Worm (Caenorhabditis elegans) whole organism, L2 larva: ENCODE results near the gene C31H2.4.

ENCODE experiments used
- C34F6.9 ChIP-seq: fragments of 150-350 bp; optimal IDR thresholded peaks from 2 replicates; lab custom pipeline; 2014; ENCODE audit warnings: missing biosample characterization, missing genetic modification characterization
- F13H6.1 ChIP-seq: sonication (generic microtip); optimal IDR thresholded peaks from 2 replicates; lab custom pipeline; 2016; ENCODE audit warnings: missing genetic modification characterization, missing compliant biosample characterization
- R02D3.7 ChIP-seq: fragments of 150-350 bp; optimal IDR thresholded peaks from 2 replicates; lab custom pipeline; 2014; ENCODE audit warnings: missing biosample characterization, missing genetic modification characterization
- Y55F3AM.14 ChIP-seq: fragments of 200-800 bp; sonication (Bioruptor generic); optimal IDR thresholded peaks from 2 replicates; lab custom pipeline; 2018; ENCODE audit warnings: mild to moderate bottlenecking, missing genetic modification characterization, missing compliant biosample characterization
- ZK546.5 ChIP-seq: sonication (generic microtip); optimal IDR thresholded peaks from 2 replicates; lab custom pipeline; 2017; ENCODE audit warnings: missing biosample characterization, missing genetic modification characterization
- alr-1 ChIP-seq: fragments of 150-350 bp; optimal IDR thresholded peaks from 2 replicates; lab custom pipeline; 2014; ENCODE audit warnings: missing biosample characterization, missing genetic modification characterization
- aly-2 ChIP-seq: fragments of 150-350 bp; optimal IDR thresholded peaks from 2 replicates; lab custom pipeline; 2014; ENCODE audit warnings: missing biosample characterization, missing genetic modification characterization
- ama-1 ChIP-seq: fragments of 150-350 bp; optimal IDR thresholded peaks from 2 replicates; lab custom pipeline; 2018; ENCODE audit warnings: inconsistent platforms
- blmp-1 ChIP-seq: sonication (generic microtip); optimal IDR thresholded peaks from 2 replicates; lab custom pipeline; 2017; ENCODE audit warnings: missing genetic modification characterization, mild to moderate bottlenecking, missing compliant biosample characterization, antibody characterized with exemption, moderate library complexity; ENCODE audit not compliant: insufficient read depth
- ceh-16 ChIP-seq: fragments of 150-350 bp; optimal IDR thresholded peaks from 2 replicates; lab custom pipeline; 2014; ENCODE audit warnings: missing biosample characterization, missing genetic modification characterization
- ceh-82 ChIP-seq: fragments of 150-350 bp; optimal IDR thresholded peaks from 2 replicates; lab custom pipeline; 2014; ENCODE audit warnings: missing biosample characterization, missing genetic modification characterization
- crh-2 ChIP-seq: sonication (generic microtip); optimal IDR thresholded peaks from 2 replicates; lab custom pipeline; 2017; ENCODE audit warnings: missing biosample characterization, missing genetic modification characterization
- dmd-4 ChIP-seq: sonication (generic microtip); optimal IDR thresholded peaks from 2 replicates; lab custom pipeline; 2017; ENCODE audit warnings: missing biosample characterization, missing genetic modification characterization
- egl-27 ChIP-seq: sonication (generic microtip); optimal IDR thresholded peaks from 3 replicates; lab custom pipeline; 2017; ENCODE audit warnings: missing biosample characterization, missing genetic modification reagents, missing genetic modification characterization
- elt-1 ChIP-seq: fragments of 150-350 bp; optimal IDR thresholded peaks from 2 replicates; lab custom pipeline; 2014; ENCODE audit warnings: missing biosample characterization, missing genetic modification characterization
- elt-3 ChIP-seq: sonication (generic microtip); optimal IDR thresholded peaks from 2 replicates; lab custom pipeline; 2017; ENCODE audit warnings: missing biosample characterization, missing genetic modification characterization
- fos-1 ChIP-seq: fragments of 150-350 bp; optimal IDR thresholded peaks from 2 replicates; lab custom pipeline; 2014; ENCODE audit warnings: missing biosample characterization, missing genetic modification characterization
- gmeb-1 ChIP-seq: fragments of 150-350 bp; optimal IDR thresholded peaks from 2 replicates; lab custom pipeline; 2014; ENCODE audit warnings: missing biosample characterization, missing genetic modification characterization
- lin-11 ChIP-seq: fragments of 150-350 bp; sonication (generic microtip); optimal IDR thresholded peaks from 2 replicates; lab custom pipeline; 2014; ENCODE audit warnings: missing biosample characterization, missing genetic modification characterization, inconsistent platforms, mixed read lengths
- lin-13 ChIP-seq: fragments of 150-350 bp; optimal IDR thresholded peaks from 2 replicates; lab custom pipeline; 2014; ENCODE audit warnings: missing biosample characterization, missing genetic modification reagents, missing genetic modification characterization
- lin-39 ChIP-seq: fragments of 150-350 bp; optimal IDR thresholded peaks from 2 replicates; lab custom pipeline; 2014; ENCODE audit warnings: missing biosample characterization, missing genetic modification reagents, missing genetic modification characterization
- lsy-2 ChIP-seq, 2 experiments: fragments of 150-350 bp in 1 of 2; sonication (generic microtip) in 1 of 2; optimal IDR thresholded peaks; 2 replicates each; lab custom pipeline; 2014 to 2017; ENCODE audit warnings: missing biosample characterization in 2 of 2, missing genetic modification characterization in 2 of 2
- mab-5 ChIP-seq: fragments of 150-350 bp; optimal IDR thresholded peaks from 2 replicates; lab custom pipeline; 2014; ENCODE audit warnings: missing biosample characterization, missing genetic modification characterization
- mbf-1 ChIP-seq: sonication (generic microtip); optimal IDR thresholded peaks from 2 replicates; lab custom pipeline; 2017; ENCODE audit warnings: missing biosample characterization, missing genetic modification characterization
- mdl-1 ChIP-seq, 2 experiments: fragments of 150-350 bp in 1 of 2; sonication (generic microtip) in 1 of 2; optimal IDR thresholded peaks; 2 replicates each; lab custom pipeline; 2017; ENCODE audit warnings: missing biosample characterization in 2 of 2, missing genetic modification characterization in 2 of 2
- nhr-11 ChIP-seq: fragments of 150-350 bp; optimal IDR thresholded peaks from 2 replicates; lab custom pipeline; 2014; ENCODE audit warnings: missing biosample characterization, missing genetic modification characterization
- nhr-12 ChIP-seq: fragments of 150-350 bp; optimal IDR thresholded peaks from 2 replicates; lab custom pipeline; 2014; ENCODE audit warnings: missing biosample characterization, missing genetic modification characterization
- nhr-129 ChIP-seq: fragments of 150-350 bp; optimal IDR thresholded peaks from 2 replicates; lab custom pipeline; 2014; ENCODE audit warnings: missing biosample characterization, missing genetic modification characterization
- nhr-21 ChIP-seq: fragments of 150-350 bp; optimal IDR thresholded peaks from 2 replicates; lab custom pipeline; 2014; ENCODE audit warnings: missing biosample characterization, missing genetic modification characterization
- nhr-23 ChIP-seq: fragments of 150-350 bp; optimal IDR thresholded peaks from 2 replicates; lab custom pipeline; 2014; ENCODE audit warnings: missing biosample characterization, missing genetic modification reagents, missing genetic modification characterization
- nhr-237 ChIP-seq: fragments of 150-350 bp; optimal IDR thresholded peaks from 2 replicates; lab custom pipeline; 2014; ENCODE audit warnings: missing biosample characterization, missing genetic modification characterization
- nhr-25 ChIP-seq: fragments of 150-350 bp; sonication (generic microtip); optimal IDR thresholded peaks from 3 replicates; lab custom pipeline; 2014; ENCODE audit warnings: missing biosample characterization, missing genetic modification characterization
- nhr-6 ChIP-seq: fragments of 150-350 bp; optimal IDR thresholded peaks from 2 replicates; lab custom pipeline; 2014; ENCODE audit warnings: missing biosample characterization, missing genetic modification characterization
- nhr-77 ChIP-seq: fragments of 150-350 bp; optimal IDR thresholded peaks from 2 replicates; lab custom pipeline; 2014; ENCODE audit warnings: missing biosample characterization, missing genetic modification characterization
- peb-1 ChIP-seq: fragments of 150-350 bp; optimal IDR thresholded peaks from 2 replicates; lab custom pipeline; 2014; ENCODE audit warnings: missing biosample characterization, missing genetic modification characterization
- sem-4 ChIP-seq: fragments of 150-350 bp; optimal IDR thresholded peaks from 2 replicates; lab custom pipeline; 2014; ENCODE audit warnings: missing biosample characterization, missing genetic modification reagents, missing genetic modification characterization
- skn-1 ChIP-seq: sonication (generic microtip); optimal IDR thresholded peaks from 2 replicates; lab custom pipeline; 2017; ENCODE audit warnings: missing biosample characterization, missing genetic modification characterization
- sma-3 ChIP-seq: sonication (generic microtip); optimal IDR thresholded peaks from 2 replicates; lab custom pipeline; 2016; ENCODE audit warnings: missing genetic modification reagents, missing genetic modification characterization, missing compliant biosample characterization
- sma-9 ChIP-seq, 2 experiments: fragments of 150-350 bp in 1 of 2; sonication (generic microtip) in 1 of 2; optimal IDR thresholded peaks; 2 replicates each; lab custom pipeline; 2014 to 2016; ENCODE audit warnings: missing genetic modification characterization in 2 of 2, mild to moderate bottlenecking in 1 of 2, missing biosample characterization in 1 of 2, missing compliant biosample characterization in 1 of 2, missing genetic modification reagents in 1 of 2, moderate library complexity in 1 of 2
- snpc-4 ChIP-seq: fragments of 150-350 bp; optimal IDR thresholded peaks from 2 replicates; lab custom pipeline; 2014; ENCODE audit warnings: missing biosample characterization, missing genetic modification characterization
- unc-39 ChIP-seq: fragments of 150-350 bp; optimal IDR thresholded peaks from 2 replicates; lab custom pipeline; 2014; ENCODE audit warnings: missing biosample characterization, missing genetic modification characterization
- unc-55 ChIP-seq: fragments of 150-350 bp; sonication (generic microtip); optimal IDR thresholded peaks from 3 replicates; lab custom pipeline; 2014; ENCODE audit warnings: missing biosample characterization, missing genetic modification reagents, missing genetic modification characterization
- unc-62 ChIP-seq: fragments of 150-350 bp; optimal IDR thresholded peaks from 2 replicates; lab custom pipeline; 2014; ENCODE audit warnings: missing biosample characterization, missing genetic modification reagents, missing genetic modification characterization
- zag-1 ChIP-seq: fragments of 150-350 bp; optimal IDR thresholded peaks from 2 replicates; lab custom pipeline; 2014; ENCODE audit warnings: missing biosample characterization, missing genetic modification characterization
- ztf-1 ChIP-seq: fragments of 200-800 bp; sonication (Bioruptor generic); conservative IDR thresholded peaks from 2 replicates; pipeline ENCODE4 v1.3.6; 2022; ENCODE audit warnings: missing genetic modification characterization, missing compliant biosample characterization
- ztf-11 ChIP-seq: sonication (generic microtip); optimal IDR thresholded peaks from 2 replicates; lab custom pipeline; 2017; ENCODE audit warnings: missing biosample characterization, missing genetic modification characterization
- ztf-4 ChIP-seq: fragments of 150-350 bp; optimal IDR thresholded peaks from 2 replicates; lab custom pipeline; 2014; ENCODE audit warnings: missing biosample characterization, missing genetic modification characterization

The C31H2.4 gene

ce11 chrX:5120807-5121206 lies 38.7 kb downstream of the C31H2.4 start:
- TF ChIP-seq nhr-129, result peak; percentile 29
- no peak for TF ChIP-seq Y55F3AM.14

DNA sequence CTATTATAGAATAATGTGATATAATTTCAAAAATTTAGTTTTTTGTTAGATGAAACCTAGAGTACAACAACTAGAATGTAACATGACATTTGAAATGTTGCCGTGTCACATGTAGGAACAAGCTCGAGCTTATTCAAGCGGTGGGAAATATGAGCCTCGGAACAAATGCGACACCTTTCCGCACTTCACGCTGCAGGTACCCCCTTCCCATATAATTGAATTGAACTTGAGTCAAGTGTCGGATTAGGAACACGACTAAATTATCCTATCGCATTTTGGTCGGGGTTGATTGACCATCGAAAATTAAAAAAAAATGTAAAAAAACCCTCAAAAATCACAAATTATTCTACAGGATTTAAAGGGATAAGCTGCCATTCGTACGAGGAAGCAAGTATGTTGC lies 39.3 kb downstream of the C31H2.4 start:
- no peak for TF ChIP-seq ztf-1
- no peak for TF ChIP-seq dmd-4
- no peak for TF ChIP-seq unc-55 (GFP tag; lab: Kevin White, UChicago)
- TF ChIP-seq Y55F3AM.14, result no peak
- TF ChIP-seq fos-1, result no peak
- TF ChIP-seq zag-1 (tag; lab: Kevin White, UChicago), result no peak
- TF ChIP-seq ceh-16, result no peak

DNA sequence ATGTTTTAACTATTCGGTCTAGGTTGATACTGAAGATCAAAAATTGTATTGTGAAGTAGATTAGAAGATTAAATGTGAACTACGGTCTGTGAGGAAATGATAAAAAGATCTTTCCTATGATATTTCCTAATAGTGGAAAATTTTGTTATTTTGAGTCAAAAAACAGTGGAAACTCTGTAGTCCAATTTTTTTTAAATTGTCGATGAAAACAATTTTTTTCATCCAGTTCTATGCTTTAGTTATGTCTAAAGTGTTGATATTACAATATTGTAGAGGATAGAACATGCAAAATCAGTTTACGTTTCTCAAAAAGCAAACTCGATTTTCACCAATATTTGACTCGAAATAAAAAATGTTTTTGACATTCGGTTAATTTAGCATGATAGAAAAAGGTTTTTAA lies 39.8 kb downstream of the C31H2.4 start:
- TF ChIP-seq elt-1 (tag; lab: Kevin White, UChicago), result no peak
- no peak for TF ChIP-seq zag-1 (tag; lab: Kevin White, UChicago)
- TF ChIP-seq sma-3, result no peak
- TF ChIP-seq ztf-4 (tag; lab: Kevin White, UChicago), result no peak
- TF ChIP-seq nhr-11 (tag; lab: Kevin White, UChicago), result no peak
- no peak for TF ChIP-seq fos-1
- no peak for TF ChIP-seq ceh-82 (tag; lab: Kevin White, UChicago)

ce11 chrX:5119246-5119645 lies 40.2 kb downstream of the C31H2.4 start:
- TF ChIP-seq unc-39 (tag; lab: Kevin White, UChicago) (no peak), sem-4 (tag; lab: Kevin White, UChicago) (peak; percentile 69), C34F6.9 (tag; lab: Kevin White, UChicago) (peak; percentile 20), mdl-1 (tag; optimal IDR thresholded peaks at IDR 0.05; lab: Kevin White, UChicago) (peak in 1 of 2 experiments; percentile 50), ama-1 (lab: Kevin White, UChicago) (no peak), skn-1 (tag; lab: Kevin White, UChicago) (no peak), Y55F3AM.14 (peak; percentile 59), mab-5 (no peak), elt-3 (tag; lab: Kevin White, UChicago) (no peak), ZK546.5 (tag; lab: Kevin White, UChicago) (no peak), R02D3.7 (tag; lab: Kevin White, UChicago) (no peak), sma-3 (peak; percentile 81), ceh-16 (no peak), crh-2 (peak; percentile 43), fos-1 (peak; percentile 55), gmeb-1 (peak; percentile 40), F13H6.1 (peak; percentile 77), nhr-77 (tag; lab: Kevin White, UChicago) (no peak), nhr-25 (tag; lab: Kevin White, UChicago) (peak; percentile 83), mbf-1 (tag; lab: Kevin White, UChicago) (no peak), nhr-11 (tag; lab: Kevin White, UChicago) (no peak), sma-9 (GFP tag; optimal IDR thresholded peaks at IDR 0.05; lab: Kevin White, UChicago) (peak; percentile 71), sma-9 (tag; optimal IDR thresholded peaks at IDR 0.05; lab: Kevin White, UChicago) (no peak), unc-62 (GFP tag; lab: Kevin White, UChicago) (no peak), dmd-4 (no peak), nhr-129 (peak; percentile 53), lin-13 (GFP tag; lab: Kevin White, UChicago) (peak; percentile 14), ztf-4 (tag; lab: Kevin White, UChicago) (peak; percentile 17), lsy-2 (tag; optimal IDR thresholded peaks at IDR 0.05; lab: Kevin White, UChicago) (peak in 1 of 2 experiments; percentile 32), snpc-4 (no peak), lin-39 (tag; lab: Kevin White, UChicago) (peak; percentile 66), lin-11 (no peak), nhr-23 (no peak), nhr-12 (tag; lab: Kevin White, UChicago) (no peak), aly-2 (no peak), nhr-237 (tag; lab: Kevin White, UChicago) (no peak), elt-1 (tag; lab: Kevin White, UChicago) (no peak), peb-1 (no peak), zag-1 (tag; lab: Kevin White, UChicago) (no peak), blmp-1 (peak; percentile 72), unc-55 (GFP tag; lab: Kevin White, UChicago) (no peak), ztf-11 (tag; lab: Kevin White, UChicago) (no peak), alr-1 (tag; lab: Kevin White, UChicago) (no peak), nhr-6 (tag; lab: Kevin White, UChicago) (no peak), ceh-82 (tag; lab: Kevin White, UChicago) (no peak), nhr-21 (peak; percentile 76), ztf-1 (no peak), egl-27 (tag; lab: Kevin White, UChicago) (no peak)
